Worm (Caenorhabditis elegans): ENCODE results near the gene Y11D7A.10.
A peak's percentile ranks its signal among the peaks of the same experiment; 100 is the strongest.
"Not testable (repeated sequence)": the region's sequence is repeated elsewhere in the genome, so short reads cannot be mapped to it uniquely, and the experiment has no call there.

Gene Y11D7A.10

ce11 chrIV:9296285-9296684 lies 36.7 kb upstream of the Y11D7A.10 start, which contains the start of gene F49C12.1:
Gene F49C12.1, minus strand, starts transcription at chrIV:9296354.
- TF ChIP-seq nhr-67 (tag; optimal IDR thresholded peaks at IDR 0.05) = no peak

DNA sequence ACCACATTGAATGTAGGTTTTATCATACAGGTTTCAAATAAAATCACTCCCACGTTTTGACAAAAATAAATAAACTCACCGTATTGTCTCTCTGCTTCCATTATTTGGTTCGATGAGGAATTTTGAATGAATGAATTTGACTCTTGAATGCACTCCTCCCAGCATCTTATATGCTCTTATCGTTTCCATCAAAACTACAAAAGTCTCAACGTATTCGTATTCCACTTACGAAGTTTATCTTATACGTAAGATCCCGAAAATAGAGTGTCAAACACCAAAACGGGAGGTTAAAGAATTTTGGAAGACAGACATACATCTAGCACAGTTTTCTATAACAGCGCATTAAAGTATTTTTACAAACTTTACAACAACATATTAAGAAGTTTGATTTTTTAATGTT lies 34.3 kb upstream of the Y11D7A.10 start, which contains the start of gene nhr-264:
Gene nhr-264 (minus strand): TSS at position 101 of the 400 bp plus-strand sequence.
- not testable (repeated sequence) for TF ChIP-seq lin-15B, nhr-12, egl-5 (tag; optimal IDR thresholded peaks at IDR 0.05)

- no peak for TF ChIP-seq nhr-25 (tag; optimal IDR thresholded peaks at IDR 0.05)
- TF ChIP-seq ceh-28 (tag; optimal IDR thresholded peaks at IDR 0.05) = no peak
- no peak for TF ChIP-seq aly-2 (tag; optimal IDR thresholded peaks at IDR 0.05)
- TF ChIP-seq lin-15B (tag; optimal IDR thresholded peaks at IDR 0.05) = no peak
- TF ChIP-seq unc-62 (GFP tag; optimal IDR thresholded peaks at IDR 0.05) = no peak
- peak; percentile 70 for TF ChIP-seq elt-1 (tag; optimal IDR thresholded peaks at IDR 0.05)
Observed at ce11 chrIV:9289635-9290034, 30.1 kb upstream of the Y11D7A.10 start.

ce11 chrIV:9286305-9286704 lies 26.7 kb upstream of the Y11D7A.10 start, which contains the start of gene nhr-267:
Gene nhr-267, minus strand, starts transcription at chrIV:9286405.
- not testable (repeated sequence) for TF ChIP-seq fos-1, nhr-11, mml-1 (tag; optimal IDR thresholded peaks at IDR 0.05)

- no peak for TF ChIP-seq skn-1 (tag; optimal IDR thresholded peaks at IDR 0.05)
- TF ChIP-seq lin-15B (tag; optimal IDR thresholded peaks at IDR 0.05) = no peak
- TF ChIP-seq ama-1 (optimal IDR thresholded peaks at IDR 0.05) = no peak
- TF ChIP-seq daf-12 (tag; optimal IDR thresholded peaks at IDR 0.05) = no peak
- no peak for TF ChIP-seq egl-5 (tag; optimal IDR thresholded peaks at IDR 0.05)
- no peak for TF ChIP-seq aly-2 (tag; optimal IDR thresholded peaks at IDR 0.05)
- TF ChIP-seq elt-3 (tag; optimal IDR thresholded peaks at IDR 0.05) = no peak
- TF ChIP-seq nhr-67 (tag; optimal IDR thresholded peaks at IDR 0.05) = no peak
- no peak for TF ChIP-seq unc-62 (GFP tag; optimal IDR thresholded peaks at IDR 0.05)
Observed at ce11 chrIV:9274008-9274529, 14.5 kb upstream of the Y11D7A.10 start, which contains the start of gene nmy-3. Gene nmy-3, plus strand, starts transcription at chrIV:9274479.

DNA sequence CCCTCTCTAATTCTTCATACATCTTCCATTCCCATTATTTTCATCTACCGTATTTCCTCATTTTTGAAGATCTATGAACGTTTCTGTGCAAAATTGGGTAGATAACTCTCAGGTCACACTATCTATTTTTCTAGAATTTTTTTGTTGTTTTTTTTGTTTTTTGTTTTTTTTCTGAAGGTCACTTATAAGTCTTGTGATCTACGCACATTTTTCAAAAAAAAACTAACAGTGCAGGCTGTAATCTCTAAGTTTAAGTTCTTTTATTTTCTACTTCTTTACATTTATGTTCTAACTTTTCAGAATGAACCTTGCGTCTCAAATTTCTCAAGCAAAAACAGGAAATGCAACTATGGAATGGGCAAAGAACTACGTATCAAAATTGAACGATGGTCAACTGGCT lies 10.2 kb upstream of the Y11D7A.10 start, which contains the start of gene flh-3:
Gene flh-3 (plus strand): TSS at position 301 of the 400 bp plus-strand sequence.
- no peak for TF ChIP-seq tbx-2 (tag; optimal IDR thresholded peaks at IDR 0.05)

DNA sequence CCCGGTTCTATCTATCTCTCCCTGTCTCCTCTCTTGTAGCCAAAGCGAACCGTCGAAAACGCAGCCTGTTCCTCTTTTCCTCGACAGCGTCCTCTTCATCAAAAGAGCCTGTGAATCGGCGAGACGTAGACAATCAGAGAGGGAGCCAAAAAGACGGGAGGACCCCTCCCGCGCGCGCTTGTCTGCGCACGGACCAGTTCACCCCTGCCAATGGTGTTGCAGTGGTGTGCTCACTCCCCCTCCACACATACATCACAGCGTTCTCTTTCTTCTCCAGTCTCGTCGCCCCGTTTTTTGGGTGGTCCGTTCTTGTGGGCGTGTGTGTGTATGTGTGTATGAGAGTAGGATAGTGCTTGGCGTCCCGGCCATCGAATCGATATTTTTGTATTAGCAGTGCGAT lies 9.3 kb upstream of the Y11D7A.10 start:
- TF ChIP-seq pqm-1 (tag; optimal IDR thresholded peaks at IDR 0.05) (no peak), zag-1 (tag; optimal IDR thresholded peaks at IDR 0.05) (no peak), unc-39 (tag; optimal IDR thresholded peaks at IDR 0.05) (no peak), nhr-23 (tag; optimal IDR thresholded peaks at IDR 0.05) (no peak), pha-4 (tag; optimal IDR thresholded peaks at IDR 0.05) (no peak)

DNA sequence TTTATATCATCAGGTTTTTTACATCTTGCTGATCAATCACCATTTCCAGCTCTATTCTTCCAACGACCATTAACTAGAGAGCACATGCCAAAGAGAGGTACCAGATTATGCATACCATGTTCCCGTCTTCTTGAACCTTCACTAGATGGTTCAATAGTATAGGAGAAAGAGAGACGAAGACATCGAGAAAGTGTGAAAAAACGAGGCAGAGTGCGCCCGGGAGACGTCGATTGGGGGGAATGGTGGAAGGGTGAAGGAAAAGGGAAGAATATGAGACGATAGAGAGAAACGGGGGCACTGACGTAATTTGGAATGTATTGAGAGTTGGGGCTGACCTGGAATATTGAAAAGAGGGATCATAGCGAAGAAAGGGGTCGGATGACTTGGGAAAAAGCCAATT lies 8.0 kb upstream of the Y11D7A.10 start:
- TF ChIP-seq nhr-237 (tag; optimal IDR thresholded peaks at IDR 0.05) (no peak), sea-2 (GFP tag; optimal IDR thresholded peaks at IDR 0.05) (no peak), nhr-23 (tag; optimal IDR thresholded peaks at IDR 0.05) (no peak), nhr-25 (tag; optimal IDR thresholded peaks at IDR 0.05) (peak; percentile 5), tbx-2 (tag; optimal IDR thresholded peaks at IDR 0.05) (no peak)

DNA sequence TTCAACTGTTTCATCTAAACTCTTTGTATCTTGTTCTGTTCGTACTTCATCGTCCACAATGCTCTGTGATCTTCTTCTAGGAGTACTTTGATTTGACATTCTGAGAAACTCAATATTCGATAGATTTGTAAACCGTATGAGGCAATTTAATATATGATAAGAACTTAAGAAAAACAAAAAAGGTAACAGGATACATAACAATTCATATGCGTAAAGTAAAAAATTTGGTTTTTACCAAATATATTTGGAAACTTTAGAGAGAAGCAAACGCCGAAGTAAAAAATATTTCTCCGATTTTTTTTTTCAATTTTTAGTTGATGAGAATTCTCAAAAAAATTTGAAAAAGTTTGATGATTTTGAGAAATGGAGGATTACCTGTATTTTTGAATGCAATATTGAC lies 6.9 kb upstream of the Y11D7A.10 start, which contains the start of gene Y11D7A.19:
Gene Y11D7A.19 (minus strand): TSS at position 101 of the 400 bp plus-strand sequence.
- no peak for TF ChIP-seq fos-1 (tag; optimal IDR thresholded peaks at IDR 0.05)
- TF ChIP-seq ceh-82 (tag; optimal IDR thresholded peaks at IDR 0.05) = no peak
- no peak for TF ChIP-seq pqm-1 (tag; optimal IDR thresholded peaks at IDR 0.05)
- no peak for TF ChIP-seq elt-3 (tag; optimal IDR thresholded peaks at IDR 0.05)
- no peak for TF ChIP-seq ztf-11 (tag; optimal IDR thresholded peaks at IDR 0.05)
- TF ChIP-seq nfya-1 (tag; optimal IDR thresholded peaks at IDR 0.05; ENCODE audit: insufficient read depth) = no peak
- TF ChIP-seq ztf-4 (tag; optimal IDR thresholded peaks at IDR 0.05) = no peak
- no peak for TF ChIP-seq lin-39 (tag; optimal IDR thresholded peaks at IDR 0.05)
- TF ChIP-seq zag-1 (tag; optimal IDR thresholded peaks at IDR 0.05) = no peak
- no peak for TF ChIP-seq hmg-11 (tag; optimal IDR thresholded peaks at IDR 0.05)
- TF ChIP-seq lsy-12 (tag; optimal IDR thresholded peaks at IDR 0.05) = no peak
- TF ChIP-seq nhr-67 (tag; optimal IDR thresholded peaks at IDR 0.05) = no peak
- TF ChIP-seq jun-1 (tag; optimal IDR thresholded peaks at IDR 0.05) = no peak
- no peak for TF ChIP-seq sea-2 (GFP tag; optimal IDR thresholded peaks at IDR 0.05)
- no peak for TF ChIP-seq unc-62 (GFP tag; optimal IDR thresholded peaks at IDR 0.05)
- no peak for TF ChIP-seq unc-39 (tag; optimal IDR thresholded peaks at IDR 0.05)
- TF ChIP-seq aly-2 (tag; optimal IDR thresholded peaks at IDR 0.05) = no peak
- no peak for TF ChIP-seq nhr-23 (tag; optimal IDR thresholded peaks at IDR 0.05)
- no peak for TF ChIP-seq lin-15B (tag; optimal IDR thresholded peaks at IDR 0.05)
- no peak for TF ChIP-seq skn-1 (tag; optimal IDR thresholded peaks at IDR 0.05)

Data from whole organism, L3 larva.